Worm (Caenorhabditis elegans): ENCODE data around the gene nlp-82.

nlp-82 gene

ce11 chrII:9261931-9262562 is 8.0 kb upstream of the nlp-82 start, which contains the start of gene aqp-2:
aqp-2 (minus strand) TSS chrII:9261981.
- TF ChIP-seq mep-1 (tag; optimal IDR thresholded peaks at IDR 0.05) (peak; percentile 25), blmp-1 (tag; optimal IDR thresholded peaks at IDR 0.05) (peak; percentile 51), cnd-1 (tag; optimal IDR thresholded peaks at IDR 0.05) (no peak), tbx-8 (GFP tag; optimal IDR thresholded peaks at IDR 0.05) (no peak), pha-4 (tag; optimal IDR thresholded peaks at IDR 0.05) (no peak), ceh-43 (GFP tag; optimal IDR thresholded peaks at IDR 0.05) (no peak), snpc-4 (tag; optimal IDR thresholded peaks at IDR 0.05) (no peak), lin-13 (tag; optimal IDR thresholded peaks at IDR 0.05) (no peak), nhr-28 (tag; optimal IDR thresholded peaks at IDR 0.05) (no peak), mab-5 (tag; optimal IDR thresholded peaks at IDR 0.05) (no peak), hlh-1 (tag; optimal IDR thresholded peaks at IDR 0.05) (peak; percentile 72), ceh-83 (GFP tag; optimal IDR thresholded peaks at IDR 0.05) (no peak), nhr-237 (tag; optimal IDR thresholded peaks at IDR 0.05) (no peak), unc-62 (GFP tag; optimal IDR thresholded peaks at IDR 0.05) (peak; percentile 88), unc-120 (tag; optimal IDR thresholded peaks at IDR 0.05; ENCODE audit: poor library complexity, severe bottlenecking) (peak; percentile 45), zip-8 (tag; optimal IDR thresholded peaks at IDR 0.05) (no peak)

ce11 chrII:9261403-9261802 is 7.3 kb upstream of the nlp-82 start:
- TF ChIP-seq nhr-237 (tag; optimal IDR thresholded peaks at IDR 0.05) (no peak), sptf-1 (tag; optimal IDR thresholded peaks at IDR 0.05) (no peak), ces-1 (GFP tag; optimal IDR thresholded peaks at IDR 0.05) (peak; percentile 78), elt-3 (tag; optimal IDR thresholded peaks at IDR 0.05) (no peak), lin-32 (GFP tag; optimal IDR thresholded peaks at IDR 0.05) (peak; percentile 23)

ce11 chrII:9260026-9260425 is 5.9 kb upstream of the nlp-82 start:
- TF ChIP-seq ham-2 (GFP tag; optimal IDR thresholded peaks at IDR 0.05), result peak; percentile 29
- TF ChIP-seq blmp-1 (tag; optimal IDR thresholded peaks at IDR 0.05), result peak; percentile 34
- TF ChIP-seq ceh-43 (GFP tag; optimal IDR thresholded peaks at IDR 0.05), result no peak

ce11 chrII:9258566-9258965 is 4.5 kb upstream of the nlp-82 start:
- TF ChIP-seq ceh-43 (GFP tag; optimal IDR thresholded peaks at IDR 0.05), result no peak
- peak; percentile 52 for TF ChIP-seq ceh-83 (GFP tag; optimal IDR thresholded peaks at IDR 0.05)

- TF ChIP-seq nhr-28 (tag; optimal IDR thresholded peaks at IDR 0.05) (no peak), blmp-1 (tag; optimal IDR thresholded peaks at IDR 0.05) (no peak), ces-1 (GFP tag; optimal IDR thresholded peaks at IDR 0.05) (peak; percentile 9), bed-3 (GFP tag; optimal IDR thresholded peaks at IDR 0.05) (no peak), elt-3 (tag; optimal IDR thresholded peaks at IDR 0.05) (no peak), pha-4 (tag; optimal IDR thresholded peaks at IDR 0.05) (no peak), M03D4.4 (tag; optimal IDR thresholded peaks at IDR 0.05) (peak; percentile 23), mep-1 (tag; optimal IDR thresholded peaks at IDR 0.05) (no peak), ceh-83 (GFP tag; optimal IDR thresholded peaks at IDR 0.05) (peak; percentile 70), nhr-2 (tag; optimal IDR thresholded peaks at IDR 0.05) (no peak), nhr-76 (tag; optimal IDR thresholded peaks at IDR 0.05) (no peak), ham-2 (GFP tag; optimal IDR thresholded peaks at IDR 0.05) (no peak), flh-1 (GFP tag; optimal IDR thresholded peaks at IDR 0.05) (no peak), mab-5 (tag; optimal IDR thresholded peaks at IDR 0.05) (no peak), unc-39 (tag; optimal IDR thresholded peaks at IDR 0.05) (no peak), drap-1 (GFP tag; optimal IDR thresholded peaks at IDR 0.05) (no peak), lin-32 (GFP tag; optimal IDR thresholded peaks at IDR 0.05) (no peak), mls-2 (tag; optimal IDR thresholded peaks at IDR 0.05) (peak; percentile 24), tbx-8 (GFP tag; optimal IDR thresholded peaks at IDR 0.05) (no peak), sptf-1 (tag; optimal IDR thresholded peaks at IDR 0.05) (peak; percentile 35), cnd-1 (tag; optimal IDR thresholded peaks at IDR 0.05) (peak; percentile 22), ztf-11 (tag; optimal IDR thresholded peaks at IDR 0.05) (no peak)
Observed at ce11 chrII:9258034-9258556, 4.0 kb upstream of the nlp-82 start.
